Fruit fly (Drosophila melanogaster) Kc167 (cell line): Measurements from ENCODE around the gene CG43954.

Source experiments
- Sin3A ChIP-seq: fragments of >200 bp; optimal IDR thresholded peaks from 2 replicates; lab custom pipeline; 2018; ENCODE audit warnings: missing external identifiers
- h ChIP-seq: fragments of >200 bp; optimal IDR thresholded peaks from 3 replicates; lab custom pipeline; 2018; ENCODE audit warnings: missing external identifiers
- insv ChIP-seq: fragments of >200 bp; optimal IDR thresholded peaks from 3 replicates; lab custom pipeline; 2018; ENCODE audit warnings: missing external identifiers
- psq ChIP-seq: fragments of >200 bp; optimal IDR thresholded peaks from 2 replicates; lab custom pipeline; 2017; ENCODE audit warnings: missing external identifiers
- ttk ChIP-seq: sonication (Bioruptor generic); optimal IDR thresholded peaks from 2 replicates; lab custom pipeline; 2017; ENCODE audit warnings: missing external identifiers

dm6 chr3L:16682371-16682770 is 29.1 kb downstream of the CG43954 start:
- TF ChIP-seq psq (lab: Kevin White, UChicago) (no peak), insv (lab: Kevin White, UChicago) (no peak), h (lab: Kevin White, UChicago) (no peak), ttk (lab: Kevin White, UChicago) (no peak), Sin3A (lab: Kevin White, UChicago) (no peak)
